Fruit fly (Drosophila melanogaster): ENCODE results near the gene Spindly.

The Spindly gene

dm6 chr2L:3552773-3553172, 22.7 kb upstream of the Spindly start:
- TF ChIP-seq CG7101 (tag; optimal IDR thresholded peaks at IDR 0.05) (no peak), CG33017 (tag; optimal IDR thresholded peaks at IDR 0.05) (no peak), Crg-1 (GFP tag; optimal IDR thresholded peaks at IDR 0.05) (no peak), bab1 (GFP tag; optimal IDR thresholded peaks at IDR 0.05) (no peak)

DNA sequence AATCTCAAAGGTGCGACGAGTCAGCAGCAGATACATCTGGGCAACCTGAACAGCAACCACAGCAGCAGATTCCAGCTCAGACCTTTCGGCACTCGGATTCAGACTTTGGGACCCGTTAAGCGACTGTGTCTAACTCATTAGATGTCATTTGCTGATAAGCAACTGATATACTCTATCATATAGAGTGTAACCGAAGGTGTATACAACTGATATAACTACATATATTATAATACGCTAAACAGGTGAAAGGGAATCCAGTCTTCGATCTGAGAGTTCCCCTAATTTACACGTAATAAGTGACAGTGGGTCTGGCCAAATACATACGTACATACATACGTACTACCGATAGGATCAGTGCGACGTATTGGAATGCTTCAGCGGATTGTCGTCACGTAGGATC, 20.5 kb upstream of the Spindly start:
- TF ChIP-seq kay (GFP tag; ENCODE audit: borderline replicate concordance) (no peak), CG7101 (tag; optimal IDR thresholded peaks at IDR 0.05) (no peak), pad (GFP tag; optimal IDR thresholded peaks at IDR 0.05) (no peak), CG14711 (tag; optimal IDR thresholded peaks at IDR 0.05) (no peak), cnc (optimal IDR thresholded peaks at IDR 0.05) (no peak), CG12768 (GFP tag; optimal IDR thresholded peaks at IDR 0.05) (no peak), ovo (GFP tag; optimal IDR thresholded peaks at IDR 0.05) (no peak), toe (GFP tag; optimal IDR thresholded peaks at IDR 0.05) (no peak), tj (GFP tag; optimal IDR thresholded peaks at IDR 0.05) (no peak)

DNA sequence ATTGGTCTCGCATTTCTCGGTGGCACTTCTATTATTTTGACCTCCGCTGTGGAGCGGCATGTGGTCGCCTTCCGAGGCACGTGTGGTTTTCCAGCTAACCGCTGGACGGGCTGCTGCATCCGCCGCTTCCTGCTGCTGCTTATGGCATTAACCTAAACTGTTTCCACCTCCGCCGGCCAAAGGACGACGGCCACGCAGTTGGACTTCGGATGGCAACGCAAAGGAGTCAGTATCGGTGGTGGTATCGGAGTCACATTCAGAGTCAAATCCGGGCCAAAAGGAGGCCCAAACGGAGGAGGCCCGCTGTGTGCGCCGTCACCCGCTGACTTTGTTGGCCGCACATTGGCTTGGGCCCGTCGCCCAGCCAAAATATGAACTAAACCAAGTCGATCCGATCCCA, 19.6 kb upstream of the Spindly start:
- TF ChIP-seq CG14711 (tag; optimal IDR thresholded peaks at IDR 0.05) (no peak), toe (GFP tag; optimal IDR thresholded peaks at IDR 0.05) (no peak), Crg-1 (GFP tag; optimal IDR thresholded peaks at IDR 0.05) (no peak), cnc (optimal IDR thresholded peaks at IDR 0.05) (no peak), cic (GFP tag; optimal IDR thresholded peaks at IDR 0.05) (no peak), pad (GFP tag; optimal IDR thresholded peaks at IDR 0.05) (no peak), ovo (GFP tag; optimal IDR thresholded peaks at IDR 0.05) (no peak), CG7101 (tag; optimal IDR thresholded peaks at IDR 0.05) (no peak), Hr96 (GFP tag; optimal IDR thresholded peaks at IDR 0.05) (no peak), CG33017 (tag; optimal IDR thresholded peaks at IDR 0.05) (no peak), Mnt (GFP tag; optimal IDR thresholded peaks at IDR 0.05) (no peak), Clk (GFP tag; optimal IDR thresholded peaks at IDR 0.05) (no peak), bab1 (GFP tag; optimal IDR thresholded peaks at IDR 0.05) (no peak), CG1620 (GFP tag; optimal IDR thresholded peaks at IDR 0.05) (no peak), kay (GFP tag; ENCODE audit: borderline replicate concordance) (no peak), CG11617 (GFP tag; optimal IDR thresholded peaks at IDR 0.05) (no peak), CG7045 (GFP tag; optimal IDR thresholded peaks at IDR 0.05) (no peak), CG12768 (GFP tag; optimal IDR thresholded peaks at IDR 0.05) (no peak), tj (GFP tag; optimal IDR thresholded peaks at IDR 0.05) (no peak)

DNA sequence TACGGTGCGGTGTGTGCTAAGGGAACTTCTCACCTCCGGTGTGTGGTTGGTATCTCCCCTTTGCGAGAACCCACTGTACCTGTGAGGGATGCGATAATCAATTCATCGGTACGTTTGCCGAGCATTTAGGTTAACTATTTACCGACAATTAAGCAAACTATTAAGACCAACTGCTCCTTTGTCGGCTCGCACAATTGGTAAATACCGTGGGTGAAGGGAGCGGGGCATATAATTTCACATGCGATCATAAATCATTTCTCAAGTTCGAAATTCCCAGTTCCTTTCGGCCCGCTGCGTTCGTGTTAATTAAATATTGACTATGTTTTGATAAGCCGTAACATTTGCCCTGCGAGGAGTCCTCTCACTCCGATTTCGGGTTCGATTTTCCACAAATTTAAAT, 18.8 kb upstream of the Spindly start:
- TF ChIP-seq CG14711 (tag; optimal IDR thresholded peaks at IDR 0.05) (no peak), CG11617 (GFP tag; optimal IDR thresholded peaks at IDR 0.05) (no peak), CG7045 (GFP tag; optimal IDR thresholded peaks at IDR 0.05) (no peak)

DNA sequence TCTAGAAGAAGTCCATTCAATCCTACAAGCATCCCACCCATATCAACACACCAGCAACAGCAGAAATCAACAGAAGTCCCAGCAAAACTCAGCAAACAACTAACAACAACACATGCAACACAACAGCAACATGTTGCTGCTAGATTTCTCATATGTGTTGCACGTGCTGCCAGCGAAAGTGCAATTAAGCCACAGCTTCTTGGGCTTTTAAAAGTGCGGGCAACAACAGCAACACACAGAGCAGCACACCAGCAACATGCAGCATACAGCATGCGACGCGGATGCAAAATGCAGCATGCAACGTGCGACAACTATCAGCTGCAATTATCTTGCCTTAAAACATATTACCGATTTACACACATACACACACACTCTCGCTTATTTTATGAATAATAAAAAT, 17.4 kb upstream of the Spindly start:
- TF ChIP-seq Mnt (GFP tag; optimal IDR thresholded peaks at IDR 0.05) (no peak), cnc (optimal IDR thresholded peaks at IDR 0.05) (no peak)

dm6 chr2L:3545033-3545666, 15.0 kb upstream of the Spindly start:
- TF ChIP-seq CG5204 (GFP tag; optimal IDR thresholded peaks at IDR 0.05): no peak
- no peak for TF ChIP-seq cnc (optimal IDR thresholded peaks at IDR 0.05)
- peak; percentile 22 for TF ChIP-seq pad (GFP tag; optimal IDR thresholded peaks at IDR 0.05)
- TF ChIP-seq Crg-1 (GFP tag; optimal IDR thresholded peaks at IDR 0.05): no peak

dm6 chr2L:3543062-3543461, 12.9 kb upstream of the Spindly start:
- TF ChIP-seq toe (GFP tag; optimal IDR thresholded peaks at IDR 0.05): no peak
- TF ChIP-seq Hr96 (GFP tag; optimal IDR thresholded peaks at IDR 0.05): no peak
- TF ChIP-seq CG7045 (GFP tag; optimal IDR thresholded peaks at IDR 0.05): no peak
- TF ChIP-seq Mnt (GFP tag; optimal IDR thresholded peaks at IDR 0.05): no peak
- TF ChIP-seq Crg-1 (GFP tag; optimal IDR thresholded peaks at IDR 0.05): no peak
- TF ChIP-seq kay (GFP tag; ENCODE audit: borderline replicate concordance): no peak
- no peak for TF ChIP-seq ovo (GFP tag; optimal IDR thresholded peaks at IDR 0.05)
- no peak for TF ChIP-seq cic (GFP tag; optimal IDR thresholded peaks at IDR 0.05)
- no peak for TF ChIP-seq tj (GFP tag; optimal IDR thresholded peaks at IDR 0.05)
- TF ChIP-seq CG14711 (tag; optimal IDR thresholded peaks at IDR 0.05): no peak
- no peak for TF ChIP-seq CG12768 (GFP tag; optimal IDR thresholded peaks at IDR 0.05)
- TF ChIP-seq pad (GFP tag; optimal IDR thresholded peaks at IDR 0.05): no peak
- no peak for TF ChIP-seq CG5204 (GFP tag; optimal IDR thresholded peaks at IDR 0.05)
- TF ChIP-seq CG33017 (tag; optimal IDR thresholded peaks at IDR 0.05): no peak
- no peak for TF ChIP-seq CG1620 (GFP tag; optimal IDR thresholded peaks at IDR 0.05)

DNA sequence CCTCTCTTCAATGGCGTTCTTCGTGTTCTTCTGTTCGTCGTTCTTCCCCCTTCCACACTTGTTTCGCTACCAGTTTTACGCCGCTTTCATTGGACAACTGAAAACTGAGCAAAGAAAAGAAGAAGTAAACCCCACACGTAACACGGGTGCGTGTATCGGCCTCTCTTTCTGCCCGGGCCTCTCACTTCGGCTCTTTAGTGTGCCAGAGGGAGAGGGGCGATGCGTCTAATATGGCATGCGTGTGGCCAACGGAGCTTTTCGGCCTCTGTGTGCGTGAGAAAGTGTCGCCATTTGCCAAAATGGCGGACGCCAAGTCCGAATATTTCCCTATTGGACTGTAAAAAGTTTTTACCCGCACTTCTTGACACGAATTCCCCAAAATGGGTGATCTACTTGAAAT, 9.9 kb upstream of the Spindly start:
- TF ChIP-seq cnc (optimal IDR thresholded peaks at IDR 0.05) (no peak), CG14711 (tag; optimal IDR thresholded peaks at IDR 0.05) (no peak), CG12768 (GFP tag; optimal IDR thresholded peaks at IDR 0.05) (no peak), CG33017 (tag; optimal IDR thresholded peaks at IDR 0.05) (no peak), cic (GFP tag; optimal IDR thresholded peaks at IDR 0.05) (no peak), CG5204 (GFP tag; optimal IDR thresholded peaks at IDR 0.05) (no peak), CG7101 (tag; optimal IDR thresholded peaks at IDR 0.05) (no peak), CG11617 (GFP tag; optimal IDR thresholded peaks at IDR 0.05) (no peak), Hr96 (GFP tag; optimal IDR thresholded peaks at IDR 0.05) (no peak), tj (GFP tag; optimal IDR thresholded peaks at IDR 0.05) (no peak), Crg-1 (GFP tag; optimal IDR thresholded peaks at IDR 0.05) (no peak), kay (GFP tag; ENCODE audit: borderline replicate concordance) (no peak), pad (GFP tag; optimal IDR thresholded peaks at IDR 0.05) (no peak), CG7045 (GFP tag; optimal IDR thresholded peaks at IDR 0.05) (no peak), CG1620 (GFP tag; optimal IDR thresholded peaks at IDR 0.05) (no peak), Mnt (GFP tag; optimal IDR thresholded peaks at IDR 0.05) (no peak), Clk (GFP tag; optimal IDR thresholded peaks at IDR 0.05) (no peak), bab1 (GFP tag; optimal IDR thresholded peaks at IDR 0.05) (no peak), ovo (GFP tag; optimal IDR thresholded peaks at IDR 0.05) (no peak)
